Worm (Caenorhabditis elegans) whole organism, L4 larva: Measurements from ENCODE around the gene col-43.

Experiments used
- Y5F2A.4 ChIP-seq: fragments of 200-800 bp; sonication (Bioruptor generic); optimal IDR thresholded peaks from 2 replicates; lab custom pipeline; 2018; ENCODE audit warnings: mild to moderate bottlenecking, missing genetic modification characterization, missing compliant biosample characterization
- nhr-111 ChIP-seq: fragments of 200-800 bp; sonication (Bioruptor generic); optimal IDR thresholded peaks from 2 replicates; lab custom pipeline; 2018; ENCODE audit warnings: mild to moderate bottlenecking, missing genetic modification characterization, missing compliant biosample characterization

DNA sequence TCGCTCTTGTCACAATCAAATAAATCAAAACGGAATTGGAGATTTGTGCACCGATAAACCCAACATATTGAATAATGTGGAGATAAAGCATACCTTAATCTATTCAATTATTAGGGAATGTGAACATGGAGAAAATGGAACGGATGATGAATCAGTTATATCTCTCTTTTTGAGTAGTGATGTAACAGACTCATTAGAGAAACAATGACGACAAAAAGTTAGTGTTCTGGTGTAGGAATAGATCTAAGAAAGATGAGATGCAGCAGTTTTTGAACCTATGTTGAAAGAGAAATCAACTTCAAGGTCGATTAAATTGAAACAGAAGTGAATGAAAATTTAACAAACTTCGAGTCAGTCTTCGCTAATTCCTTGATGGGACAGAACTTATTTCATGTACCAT is 44.7 kb upstream of the col-43 start, which contains the start of gene str-146:
- TF ChIP-seq Y5F2A.4 (GFP tag; lab: Kevin White, UChicago), result no peak
- TF ChIP-seq nhr-111 (GFP tag; lab: Kevin White, UChicago), result no peak
